Worm (Caenorhabditis elegans) whole organism, young adult: ENCODE data around the gene cdgs-1.
A peak's percentile ranks its signal among the peaks of the same experiment; 100 is the strongest.

ENCODE experiments used
- F22D6.2 ChIP-seq: sonication (generic microtip); optimal IDR thresholded peaks from 2 replicates; lab custom pipeline; 2016; ENCODE audit warnings: mild to moderate bottlenecking, missing genetic modification characterization, missing compliant biosample characterization
- F23B12.7 ChIP-seq: sonication (generic microtip); optimal IDR thresholded peaks from 2 replicates; lab custom pipeline; 2017; ENCODE audit warnings: missing genetic modification characterization, mild to moderate bottlenecking, missing compliant biosample characterization, antibody characterized with exemption, moderate library complexity; ENCODE audit not compliant: insufficient read depth
- F33H1.4 ChIP-seq: fragments of 200-800 bp; sonication (Bioruptor generic); IDR thresholded peaks from 2 replicates; pipeline ENCODE4 v1.3.6; 2022; ENCODE audit warnings: missing genetic modification reagents, missing genetic modification characterization, missing compliant biosample characterization
- F37B4.10 ChIP-seq: fragments of 200-800 bp; sonication (Bioruptor generic); IDR thresholded peaks from 2 replicates; pipeline ENCODE4 v1.3.6; 2022; ENCODE audit warnings: missing genetic modification characterization, missing compliant biosample characterization
- F57A8.1 ChIP-seq: fragments of 200-800 bp; sonication (Bioruptor generic); optimal IDR thresholded peaks from 2 replicates; lab custom pipeline; 2018; ENCODE audit warnings: mild to moderate bottlenecking, missing genetic modification characterization, moderate library complexity, missing compliant biosample characterization
- K11D2.4 ChIP-seq: fragments of 200-800 bp; sonication (Bioruptor generic); IDR thresholded peaks from 2 replicates; pipeline ENCODE4 v1.3.6; 2022; ENCODE audit warnings: missing genetic modification reagents, missing genetic modification characterization, missing compliant biosample characterization
- K12H6.12 ChIP-seq: fragments of 200-800 bp; sonication (Bioruptor generic); optimal IDR thresholded peaks from 2 replicates; lab custom pipeline; 2018; ENCODE audit warnings: mild to moderate bottlenecking, missing genetic modification characterization, missing compliant biosample characterization
- Y79H2A.3 ChIP-seq: fragments of 200-800 bp; sonication (Bioruptor generic); conservative IDR thresholded peaks from 2 replicates; pipeline ENCODE4 v1.3.6; 2022; ENCODE audit warnings: missing genetic modification reagents, missing genetic modification characterization, missing compliant biosample characterization
- ZK185.1 ChIP-seq: sonication (generic microtip); optimal IDR thresholded peaks from 2 replicates; lab custom pipeline; 2016; ENCODE audit warnings: mild to moderate bottlenecking, missing genetic modification characterization, missing compliant biosample characterization; ENCODE audit not compliant: poor library complexity, severe bottlenecking
- ama-1 ChIP-seq, 3 experiments: fragments of 150-350 bp in 1 of 3; sonication (generic microtip) in 2 of 3; optimal IDR thresholded peaks; 2 replicates each; lab custom pipeline; 2014 to 2018; ENCODE audit warnings: missing biosample characterization in 2 of 3, missing genetic modification characterization in 2 of 3, missing genetic modification reagents in 2 of 3
- aptf-2 ChIP-seq: fragments of 200-800 bp; sonication (Bioruptor generic); conservative IDR thresholded peaks from 2 replicates; pipeline ENCODE4 v1.3.6; 2022; ENCODE audit warnings: missing genetic modification reagents, missing genetic modification characterization, missing compliant biosample characterization
- attf-6 ChIP-seq: fragments of 200-800 bp; sonication (Bioruptor generic); IDR thresholded peaks from 2 replicates; pipeline ENCODE4 v1.3.6; 2022; ENCODE audit warnings: missing genetic modification reagents, missing genetic modification characterization, missing compliant biosample characterization
- bed-2 ChIP-seq: fragments of 200-800 bp; sonication (Bioruptor generic); IDR thresholded peaks from 2 replicates; pipeline ENCODE4 v1.3.6; 2022; ENCODE audit warnings: missing genetic modification reagents, missing genetic modification characterization, missing compliant biosample characterization
- ccch-3 ChIP-seq: fragments of 200-800 bp; sonication (Bioruptor generic); optimal IDR thresholded peaks from 2 replicates; lab custom pipeline; 2018; ENCODE audit warnings: mild to moderate bottlenecking, missing genetic modification characterization, missing compliant biosample characterization
- cebp-1 ChIP-seq, 2 experiments: fragments of 200-800 bp in 1 of 2; sonication (Bioruptor generic) in 1 of 2; sonication (generic microtip) in 1 of 2; IDR thresholded peaks in 1 of 2; optimal IDR thresholded peaks in 1 of 2; 2 replicates each; pipeline versions ENCODE4 v1.3.6 to Lab custom; 2017 to 2022; ENCODE audit warnings: missing compliant biosample characterization in 2 of 2, missing genetic modification characterization in 2 of 2, mild to moderate bottlenecking in 1 of 2, missing genetic modification reagents in 1 of 2, moderate library complexity in 1 of 2
- chd-7 ChIP-seq: sonication (generic microtip); optimal IDR thresholded peaks from 2 replicates; lab custom pipeline; 2016; ENCODE audit warnings: mild to moderate bottlenecking, missing genetic modification characterization, moderate library complexity, missing compliant biosample characterization
- dpl-1 ChIP-seq: fragments of 150-350 bp; optimal IDR thresholded peaks from 2 replicates; lab custom pipeline; 2014; ENCODE audit warnings: missing biosample characterization, missing genetic modification reagents, missing genetic modification characterization
- efl-1 ChIP-seq: fragments of 150-350 bp; optimal IDR thresholded peaks from 2 replicates; lab custom pipeline; 2014; ENCODE audit warnings: missing biosample characterization, missing genetic modification reagents, missing genetic modification characterization
- egl-18 ChIP-seq: fragments of 200-800 bp; sonication (Bioruptor generic); IDR thresholded peaks from 2 replicates; pipeline ENCODE4 v1.3.6; 2022; ENCODE audit warnings: missing genetic modification reagents, missing genetic modification characterization, missing compliant biosample characterization
- hmg-1.2 ChIP-seq: fragments of 200-800 bp; sonication (Bioruptor generic); IDR thresholded peaks from 2 replicates; pipeline ENCODE4 v1.3.6; 2022; ENCODE audit warnings: missing genetic modification reagents, missing genetic modification characterization, missing compliant biosample characterization
- hmg-20 ChIP-seq: fragments of 200-800 bp; sonication (Bioruptor generic); IDR thresholded peaks from 2 replicates; pipeline ENCODE4 v1.3.6; 2022; ENCODE audit warnings: missing genetic modification reagents, missing genetic modification characterization, missing compliant biosample characterization
- let-526 ChIP-seq: fragments of 200-800 bp; sonication (Bioruptor generic); IDR thresholded peaks from 2 replicates; pipeline ENCODE4 v1.3.6; 2022; ENCODE audit warnings: missing genetic modification reagents, missing genetic modification characterization, missing compliant biosample characterization
- let-607 ChIP-seq, 2 experiments: fragments of 200-800 bp in 1 of 2; sonication (Bioruptor generic) in 1 of 2; sonication (generic microtip) in 1 of 2; optimal IDR thresholded peaks; 2 replicates each; lab custom pipeline; 2016 to 2018; ENCODE audit warnings: mild to moderate bottlenecking in 2 of 2, missing compliant biosample characterization in 2 of 2, missing genetic modification characterization in 2 of 2, moderate library complexity in 2 of 2, missing genotype in 1 of 2
- lin-35 ChIP-seq, 3 experiments: fragments of 150-350 bp in 2 of 3; sonication (generic microtip) in 1 of 3; optimal IDR thresholded peaks; 2 replicates each; lab custom pipeline; 2014 to 2018; ENCODE audit warnings: missing biosample characterization in 3 of 3, missing genetic modification characterization in 3 of 3, missing genetic modification reagents in 3 of 3
- lin-54 ChIP-seq: fragments of 200-800 bp; sonication (Bioruptor generic); optimal IDR thresholded peaks from 2 replicates; lab custom pipeline; 2018; ENCODE audit warnings: mild to moderate bottlenecking, missing genetic modification characterization, missing compliant biosample characterization
- lsl-1 ChIP-seq: fragments of 200-800 bp; sonication (Bioruptor generic); optimal IDR thresholded peaks from 2 replicates; lab custom pipeline; 2018; ENCODE audit warnings: mild to moderate bottlenecking, missing genetic modification characterization, moderate library complexity, missing compliant biosample characterization
- madf-10 ChIP-seq: sonication (generic microtip); optimal IDR thresholded peaks from 2 replicates; lab custom pipeline; 2016; ENCODE audit warnings: mild to moderate bottlenecking, missing genetic modification characterization, missing compliant biosample characterization
- madf-3 ChIP-seq: fragments of 200-800 bp; sonication (Bioruptor generic); IDR thresholded peaks from 2 replicates; pipeline ENCODE4 v1.3.6; 2022; ENCODE audit warnings: missing genetic modification reagents, missing genetic modification characterization, missing compliant biosample characterization
- madf-6 ChIP-seq: fragments of 200-800 bp; sonication (Bioruptor generic); IDR thresholded peaks from 2 replicates; pipeline ENCODE4 v1.3.6; 2022; ENCODE audit warnings: missing genetic modification reagents, missing genetic modification characterization, missing compliant biosample characterization
- mcd-1 ChIP-seq: fragments of 200-800 bp; sonication (Bioruptor generic); IDR thresholded peaks from 2 replicates; pipeline ENCODE4 v1.3.6; 2022; ENCODE audit warnings: missing genetic modification reagents, missing genetic modification characterization, missing compliant biosample characterization
- nfya-1 ChIP-seq: sonication (generic microtip); optimal IDR thresholded peaks from 2 replicates; lab custom pipeline; 2017; ENCODE audit warnings: antibody characterized with exemption, missing compliant biosample characterization, missing genetic modification characterization, borderline replicate concordance; ENCODE audit not compliant: insufficient read depth
- nfya-2 ChIP-seq: fragments of 200-800 bp; sonication (Bioruptor generic); IDR thresholded peaks from 2 replicates; pipeline ENCODE4 v1.3.6; 2022; ENCODE audit warnings: missing genetic modification reagents, missing genetic modification characterization, missing compliant biosample characterization
- nfyb-1 ChIP-seq: fragments of 200-800 bp; sonication (Bioruptor generic); IDR thresholded peaks from 2 replicates; pipeline ENCODE4 v1.3.6; 2022; ENCODE audit warnings: missing genetic modification reagents, missing genetic modification characterization, missing compliant biosample characterization
- nhr-27 ChIP-seq: fragments of 200-800 bp; sonication (Bioruptor generic); optimal IDR thresholded peaks from 2 replicates; lab custom pipeline; 2018; ENCODE audit warnings: mild to moderate bottlenecking, missing genetic modification characterization, moderate library complexity, missing compliant biosample characterization
- nhr-80 ChIP-seq: sonication (generic microtip); optimal IDR thresholded peaks from 2 replicates; lab custom pipeline; 2016; ENCODE audit warnings: missing genetic modification characterization, missing compliant biosample characterization
- rcor-1 ChIP-seq: fragments of 200-800 bp; sonication (Bioruptor generic); IDR thresholded peaks from 2 replicates; pipeline ENCODE4 v1.3.6; 2022; ENCODE audit warnings: missing genetic modification reagents, missing genetic modification characterization, missing compliant biosample characterization
- rec-8 ChIP-seq, 2 experiments: sonication (generic microtip); optimal IDR thresholded peaks; 2 replicates each; lab custom pipeline; 2016; ENCODE audit warnings: mild to moderate bottlenecking in 2 of 2, missing genetic modification characterization in 2 of 2, missing genetic modification reagents in 2 of 2, missing genotype in 2 of 2, missing biosample characterization in 1 of 2, missing compliant biosample characterization in 1 of 2, moderate library complexity in 1 of 2
- snpc-4 ChIP-seq, 5 experiments: fragments of 150-350 bp in 1 of 5; sonication (generic microtip) in 4 of 5; optimal IDR thresholded peaks; 2 replicates each; lab custom pipeline; 2014 to 2018; ENCODE audit warnings: missing genetic modification characterization in 5 of 5, missing biosample characterization in 3 of 5, antibody characterized with exemption in 2 of 5, mild to moderate bottlenecking in 2 of 5, missing compliant biosample characterization in 2 of 5, missing genotype in 2 of 5, moderate library complexity in 2 of 5, missing genetic modification reagents in 1 of 5
- somi-1 ChIP-seq: fragments of 200-800 bp; sonication (Bioruptor generic); optimal IDR thresholded peaks from 2 replicates; lab custom pipeline; 2018; ENCODE audit warnings: mild to moderate bottlenecking, missing genetic modification characterization, missing compliant biosample characterization
- tbp1 ChIP-seq: fragments of 200-800 bp; sonication (Bioruptor generic); optimal IDR thresholded peaks from 2 replicates; lab custom pipeline; 2018; ENCODE audit warnings: mild to moderate bottlenecking, missing genetic modification characterization, missing compliant biosample characterization
- unc-130 ChIP-seq: sonication (generic microtip); optimal IDR thresholded peaks from 2 replicates; lab custom pipeline; 2016; ENCODE audit warnings: missing genetic modification reagents, missing genetic modification characterization, missing compliant biosample characterization
- xnd-1 ChIP-seq: sonication (generic microtip); optimal IDR thresholded peaks from 2 replicates; lab custom pipeline; 2016; ENCODE audit warnings: missing genotype, missing genetic modification reagents, missing genetic modification characterization, missing compliant biosample characterization

The cdgs-1 gene

DNA sequence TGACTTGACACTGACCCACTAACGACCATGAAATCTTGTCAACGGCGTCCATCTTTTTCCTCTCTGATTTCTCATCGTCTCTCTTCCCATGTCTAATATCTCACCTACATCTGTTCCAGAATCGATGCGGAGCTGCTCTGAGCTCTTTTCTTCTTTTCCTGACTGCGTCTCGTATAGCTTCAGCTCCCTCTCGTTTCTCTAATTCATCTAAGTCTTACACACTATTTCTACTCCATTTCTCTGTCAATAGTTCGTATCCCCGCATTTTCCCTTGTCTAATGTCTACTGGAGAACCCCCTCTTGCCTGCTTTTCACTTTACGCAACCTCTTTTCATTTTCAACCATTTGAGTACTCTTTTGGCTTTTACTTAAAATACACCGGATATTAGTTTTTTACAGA, 2.3 kb upstream of the cdgs-1 start, which contains the start of gene ric-3 (continued):
- TF ChIP-seq madf-10 (tag; lab: Kevin White, UChicago), result no peak
- peak; percentile 82 for TF ChIP-seq hmg-1.2 (GFP tag; lab: Robert Waterston, UW)
- peak in 1 of 3 experiments; percentile 33 for TF ChIP-seq lin-35 (GFP tag; optimal IDR thresholded peaks at IDR 0.05; lab: Kevin White, UChicago)
- no peak for TF ChIP-seq nhr-27 (tag; lab: Kevin White, UChicago)
- TF ChIP-seq F22D6.2 (tag; lab: Kevin White, UChicago), result no peak
- no peak for TF ChIP-seq dpl-1
- no peak for TF ChIP-seq F57A8.1 (GFP tag; lab: Kevin White, UChicago)
- no peak for TF ChIP-seq rcor-1
- TF ChIP-seq madf-6 (GFP tag; lab: Robert Waterston, UW), result no peak
- no peak for TF ChIP-seq let-526 (GFP tag; lab: Robert Waterston, UW)
- no peak for TF ChIP-seq tbp1 (GFP tag; lab: Kevin White, UChicago)
- TF ChIP-seq K12H6.12 (tag; lab: Kevin White, UChicago), result peak; percentile 35
- TF ChIP-seq F37B4.10, result no peak
- TF ChIP-seq rec-8 (tag; optimal IDR thresholded peaks at IDR 0.05; lab: Kevin White, UChicago), result no peak
- TF ChIP-seq mcd-1 (GFP tag; lab: Robert Waterston, UW), result 0 out of 2 replicates have a peak, but pooled peaks have one; percentile 17
- no peak for TF ChIP-seq egl-18
- TF ChIP-seq cebp-1 (GFP tag; IDR thresholded peaks at IDR 0.05; lab: Robert Waterston, UW), result no peak
- TF ChIP-seq cebp-1 (tag; optimal IDR thresholded peaks at IDR 0.05; lab: Kevin White, UChicago), result peak; percentile 37
- TF ChIP-seq K11D2.4, result no peak
- TF ChIP-seq somi-1 (GFP tag; lab: Kevin White, UChicago), result peak; percentile 30
- TF ChIP-seq lsl-1 (GFP tag; lab: Kevin White, UChicago), result no peak
- TF ChIP-seq nfya-2 (GFP tag; lab: Robert Waterston, UW), result no peak
- no peak for TF ChIP-seq chd-7 (tag; lab: Kevin White, UChicago)
- TF ChIP-seq aptf-2 (GFP tag; lab: Robert Waterston, UW), result no peak

DNA sequence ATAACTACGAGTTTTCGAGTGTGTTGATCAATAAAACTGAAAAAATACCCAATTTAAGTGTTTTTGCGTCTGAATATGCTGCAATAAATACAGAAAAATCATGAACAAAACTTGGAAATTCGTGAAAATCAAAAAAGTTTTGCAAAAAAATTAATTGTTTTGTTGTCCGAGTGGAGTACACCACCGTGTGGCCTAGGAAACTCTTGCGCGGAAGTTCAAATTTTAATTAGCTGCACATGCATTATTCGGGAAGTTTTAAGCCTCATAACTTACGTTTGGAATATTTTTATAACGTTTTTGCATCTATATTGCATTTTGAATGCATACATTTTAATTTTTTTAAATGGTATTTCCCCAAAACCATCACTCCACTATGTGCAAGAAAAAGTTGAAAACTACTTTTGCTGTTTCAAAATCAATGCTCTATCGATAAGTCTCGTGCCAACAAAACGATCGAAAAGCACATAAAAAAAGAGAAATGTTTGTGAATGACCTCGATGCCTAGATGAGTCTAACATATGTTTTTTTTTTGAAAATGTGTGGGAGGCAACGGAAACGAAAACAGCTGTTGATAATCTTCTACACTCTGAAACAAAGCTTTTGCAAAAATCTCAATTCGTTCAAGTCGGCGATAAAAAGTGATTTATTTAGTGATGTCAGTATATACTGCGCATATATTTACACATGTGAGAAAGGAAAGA, 1.0 kb upstream of the cdgs-1 start:
- no peak for TF ChIP-seq snpc-4 (GFP tag; optimal IDR thresholded peaks at IDR 0.05; lab: Kevin White, UChicago)
- peak in 1 of 4 experiments; percentile 3 for TF ChIP-seq snpc-4 (tag; optimal IDR thresholded peaks at IDR 0.05; lab: Kevin White, UChicago)
- TF ChIP-seq ccch-3 (GFP tag; lab: Kevin White, UChicago), result no peak
- TF ChIP-seq somi-1 (GFP tag; lab: Kevin White, UChicago), result no peak
- no peak for TF ChIP-seq nfyb-1 (GFP tag; lab: Robert Waterston, UW)
- peak; percentile 39 for TF ChIP-seq lsl-1 (GFP tag; lab: Kevin White, UChicago)
- TF ChIP-seq lin-54 (GFP tag; lab: Kevin White, UChicago), result peak; percentile 89
- 0 out of 2 replicates have a peak, but pooled peaks have one; percentile 46 for TF ChIP-seq let-526 (GFP tag; lab: Robert Waterston, UW)
- TF ChIP-seq F33H1.4 (GFP tag; lab: Robert Waterston, UW), result peak; percentile 34; the same call in 1 of the 2 replicates
- TF ChIP-seq ama-1 (optimal IDR thresholded peaks at IDR 0.05; lab: Kevin White, UChicago), result no peak
- TF ChIP-seq ama-1 (GFP tag; optimal IDR thresholded peaks at IDR 0.05; lab: Kevin White, UChicago), result no peak
- no peak for TF ChIP-seq K12H6.12 (tag; lab: Kevin White, UChicago)
- TF ChIP-seq nfya-1 (tag; lab: Kevin White, UChicago), result no peak
- 0 out of 2 replicates have a peak, but pooled peaks have one; percentile 2 for TF ChIP-seq madf-3 (GFP tag; lab: Robert Waterston, UW)
- TF ChIP-seq nhr-80 (tag; lab: Kevin White, UChicago), result no peak
- TF ChIP-seq lin-35 (GFP tag; optimal IDR thresholded peaks at IDR 0.05; lab: Kevin White, UChicago), result peak in 1 of 3 experiments; percentile 13
- TF ChIP-seq unc-130, result peak; percentile 17
- no peak for TF ChIP-seq F23B12.7 (tag; lab: Kevin White, UChicago)
- no peak for TF ChIP-seq tbp1 (GFP tag; lab: Kevin White, UChicago)
- no peak for TF ChIP-seq attf-6 (GFP tag; lab: Robert Waterston, UW)
- TF ChIP-seq xnd-1 (tag; lab: Kevin White, UChicago), result peak; percentile 26
- peak; percentile 40; the same call in 1 of the 2 replicates for TF ChIP-seq hmg-20 (GFP tag; lab: Robert Waterston, UW)
- no peak for TF ChIP-seq hmg-1.2 (GFP tag; lab: Robert Waterston, UW)
- peak in 1 of 2 experiments; percentile 5 for TF ChIP-seq let-607 (tag; optimal IDR thresholded peaks at IDR 0.05; lab: Kevin White, UChicago)
- TF ChIP-seq ZK185.1 (tag; lab: Kevin White, UChicago), result peak; percentile 41
- TF ChIP-seq bed-2 (GFP tag; lab: Robert Waterston, UW), result 0 out of 2 replicates have a peak, but pooled peaks have one; percentile 50
- TF ChIP-seq efl-1 (GFP tag; lab: Kevin White, UChicago), result peak; percentile 59
- TF ChIP-seq aptf-2 (GFP tag; lab: Robert Waterston, UW), result 0 out of 2 replicates have a peak, but pooled peaks have one; percentile 9
- TF ChIP-seq Y79H2A.3, result no peak
